Fruit fly (Drosophila melanogaster): ENCODE measurements around the gene Galt.
A peak's percentile ranks its signal among the peaks of the same experiment; 100 is the strongest.

The Galt gene

dm6 chr2L:6673211-6674012 is 5.6 kb upstream of the Galt start, which contains the start of gene Spn27A (continued):
- no peak for TF ChIP-seq fd64A (GFP tag; optimal IDR thresholded peaks at IDR 0.05)
- peak; percentile 71 for TF ChIP-seq mam (GFP tag; optimal IDR thresholded peaks at IDR 0.05)
- TF ChIP-seq Lhr (GFP tag; optimal IDR thresholded peaks at IDR 0.05), result peak; percentile 54
- peak; percentile 41 for TF ChIP-seq CG3847 (GFP tag; IDR thresholded peaks at IDR 0.05)
- TF ChIP-seq Jarid2 (GFP tag; optimal IDR thresholded peaks at IDR 0.05), result peak; percentile 64
- no peak for TF ChIP-seq CG2199 (GFP tag; IDR thresholded peaks at IDR 0.05)
- TF ChIP-seq twi (tag; optimal IDR thresholded peaks at IDR 0.05), result peak; percentile 42
- TF ChIP-seq Oaz (GFP tag; IDR thresholded peaks at IDR 0.05), result no peak
- peak; percentile 65 for TF ChIP-seq Ets97D (GFP tag; optimal IDR thresholded peaks at IDR 0.05)
- peak; percentile 24; the same call in 1 of the 3 replicates for TF ChIP-seq Mrtf (GFP tag; IDR thresholded peaks at IDR 0.05)
- peak; percentile 93 for TF ChIP-seq Adf1 (GFP tag; IDR thresholded peaks at IDR 0.05)
- TF ChIP-seq gro (GFP tag; optimal IDR thresholded peaks at IDR 0.05), result peak; percentile 58
- peak; percentile 29 for TF ChIP-seq exex (tag; optimal IDR thresholded peaks at IDR 0.05)
- TF ChIP-seq CoRest (tag; optimal IDR thresholded peaks at IDR 0.05), result peak; percentile 68
- peak; percentile 54 for TF ChIP-seq HLH3B (GFP tag; IDR thresholded peaks at IDR 0.05)
- TF ChIP-seq D (optimal IDR thresholded peaks at IDR 0.05), result no peak
- peak; percentile 60 for TF ChIP-seq D (GFP tag; optimal IDR thresholded peaks at IDR 0.05)
- no peak for TF ChIP-seq CG9876 (GFP tag; optimal IDR thresholded peaks at IDR 0.05)
- peak; percentile 2 for TF ChIP-seq sug (tag; optimal IDR thresholded peaks at IDR 0.05)
- peak; percentile 78 for TF ChIP-seq sqz (GFP tag; optimal IDR thresholded peaks at IDR 0.05)
- no peak for TF ChIP-seq CG18619 (GFP tag; optimal IDR thresholded peaks at IDR 0.05)
- TF ChIP-seq lab (GFP tag; optimal IDR thresholded peaks at IDR 0.05), result no peak
- peak; percentile 44; the same call in 1 of the 3 replicates for TF ChIP-seq CG7357 (GFP tag; IDR thresholded peaks at IDR 0.05)
- TF ChIP-seq Ptx1 (GFP tag; IDR thresholded peaks at IDR 0.05), result no peak; the same call in 1 of the 2 replicates
- TF ChIP-seq run (tag; optimal IDR thresholded peaks at IDR 0.05), result no peak
- TF ChIP-seq zfh1 (GFP tag; IDR thresholded peaks at IDR 0.05), result 0 out of 3 replicates have a peak, but pooled peaks have one; percentile 3
- peak; percentile 27 for TF ChIP-seq ems (GFP tag; optimal IDR thresholded peaks at IDR 0.05)
- TF ChIP-seq CG34376 (GFP tag; optimal IDR thresholded peaks at IDR 0.05), result peak; percentile 29
- no peak for TF ChIP-seq inv (GFP tag; IDR thresholded peaks at IDR 0.05; ENCODE audit: partially characterized antibody)
- no peak for TF ChIP-seq CG3407 (GFP tag; optimal IDR thresholded peaks at IDR 0.05)
- peak; percentile 42 for TF ChIP-seq NK7.1 (GFP tag; optimal IDR thresholded peaks at IDR 0.05)
- peak; percentile 66 for TF ChIP-seq oc (tag; optimal IDR thresholded peaks at IDR 0.05)
- TF ChIP-seq CG7556 (GFP tag; optimal IDR thresholded peaks at IDR 0.05), result peak; percentile 68
- TF ChIP-seq lola (GFP tag; optimal IDR thresholded peaks at IDR 0.05), result peak in 1 of 3 experiments; percentile 59
- peak; percentile 46 for TF ChIP-seq trem (tag; optimal IDR thresholded peaks at IDR 0.05)
- TF ChIP-seq Lim3 (GFP tag; IDR thresholded peaks at IDR 0.05), result no peak
- no peak for TF ChIP-seq CG4282 (GFP tag; optimal IDR thresholded peaks at IDR 0.05)
- 0 out of 3 replicates have a peak, but pooled peaks have one; percentile 41 for TF ChIP-seq Opbp (GFP tag; IDR thresholded peaks at IDR 0.05; ENCODE audit: partially characterized antibody)
- TF ChIP-seq E2f1 (GFP tag; IDR thresholded peaks at IDR 0.05), result 0 out of 2 replicates have a peak, but pooled peaks have one; percentile 34
- TF ChIP-seq pita (GFP tag; optimal IDR thresholded peaks at IDR 0.05), result no peak
- TF ChIP-seq CG13894 (tag; optimal IDR thresholded peaks at IDR 0.05), result peak; percentile 15
- TF ChIP-seq CG34422 (GFP tag; IDR thresholded peaks at IDR 0.05), result no peak
- TF ChIP-seq Dfd (GFP tag; optimal IDR thresholded peaks at IDR 0.05), result no peak
- TF ChIP-seq chif (GFP tag; optimal IDR thresholded peaks at IDR 0.05), result peak in 1 of 2 experiments; percentile 56
- 0 out of 2 replicates have a peak, but pooled peaks have one; percentile 17 for TF ChIP-seq rib (GFP tag; IDR thresholded peaks at IDR 0.05)
- TF ChIP-seq CG16813 (GFP tag; IDR thresholded peaks at IDR 0.05; ENCODE audit: partially characterized antibody), result no peak
- no peak for TF ChIP-seq CG18599 (GFP tag; optimal IDR thresholded peaks at IDR 0.05)
- peak; percentile 59 for TF ChIP-seq Sox100B (GFP tag; optimal IDR thresholded peaks at IDR 0.05)
- peak; percentile 46 for TF ChIP-seq CG9727 (GFP tag; optimal IDR thresholded peaks at IDR 0.05)

Measured in whole organism, embryonic.